Worm (Caenorhabditis elegans) whole organism, L1 larva: Measurements from ENCODE around the gene C02E7.6.

Source experiments
- Y116A8C.19 ChIP-seq: sonication (generic microtip); optimal IDR thresholded peaks from 2 replicates; lab custom pipeline; 2016; ENCODE audit warnings: missing compliant biosample characterization, missing genetic modification characterization, borderline replicate concordance
- aly-2 ChIP-seq: fragments of 150-350 bp; optimal IDR thresholded peaks from 2 replicates; lab custom pipeline; 2014; ENCODE audit warnings: missing biosample characterization, missing genetic modification characterization
- ama-1 ChIP-seq: fragments of 150-350 bp; optimal IDR thresholded peaks from 2 replicates; lab custom pipeline; 2014
- ceh-8 ChIP-seq: fragments of 200-800 bp; sonication (Bioruptor generic); optimal IDR thresholded peaks from 2 replicates; lab custom pipeline; 2018; ENCODE audit warnings: mild to moderate bottlenecking, missing genetic modification characterization, moderate library complexity, missing compliant biosample characterization
- ceh-82 ChIP-seq, 3 experiments: fragments of 150-350 bp in 1 of 3; sonication (generic microtip) in 2 of 3; optimal IDR thresholded peaks; 2 replicates each; lab custom pipeline; 2014 to 2017; ENCODE audit warnings: missing biosample characterization in 3 of 3, missing genetic modification characterization in 3 of 3
- dsc-1 ChIP-seq: sonication (generic microtip); optimal IDR thresholded peaks from 2 replicates; lab custom pipeline; 2016; ENCODE audit warnings: mild to moderate bottlenecking, missing genetic modification characterization, missing compliant biosample characterization
- efl-1 ChIP-seq, 4 experiments: fragments of 150-350 bp; optimal IDR thresholded peaks in 3 of 4; peaks in 1 of 4; 1 replicate in 1 of 4; 2 replicates in 3 of 4; lab custom pipeline; 2014; ENCODE audit warnings: missing biosample characterization in 2 of 4, missing genetic modification characterization in 2 of 4, missing genetic modification reagents in 2 of 4
- elt-2 ChIP-seq: sonication (generic microtip); optimal IDR thresholded peaks from 2 replicates; lab custom pipeline; 2016; ENCODE audit warnings: missing genetic modification characterization, mild to moderate bottlenecking, inconsistent platforms, missing compliant biosample characterization, missing genetic modification reagents
- ets-5 ChIP-seq: fragments of 200-800 bp; sonication (Bioruptor generic); IDR thresholded peaks from 2 replicates; pipeline ENCODE4 v1.3.6; 2022; ENCODE audit warnings: missing genetic modification characterization, missing compliant biosample characterization
- fkh-10 ChIP-seq: sonication (generic microtip); optimal IDR thresholded peaks from 2 replicates; lab custom pipeline; 2017; ENCODE audit warnings: missing biosample characterization, missing genetic modification reagents, missing genetic modification characterization
- fos-1 ChIP-seq: fragments of 150-350 bp; optimal IDR thresholded peaks from 2 replicates; lab custom pipeline; 2014; ENCODE audit warnings: missing biosample characterization, missing genetic modification characterization
- hlh-17 ChIP-seq: fragments of 200-800 bp; sonication (Bioruptor generic); optimal IDR thresholded peaks from 2 replicates; lab custom pipeline; 2018; ENCODE audit warnings: missing genetic modification characterization, mild to moderate bottlenecking, missing compliant biosample characterization, moderate library complexity, borderline replicate concordance
- irx-1 ChIP-seq: sonication (generic microtip); optimal IDR thresholded peaks from 2 replicates; lab custom pipeline; 2016; ENCODE audit warnings: missing genetic modification characterization, missing compliant biosample characterization
- lin-13 ChIP-seq: fragments of 150-350 bp; optimal IDR thresholded peaks from 2 replicates; lab custom pipeline; 2014; ENCODE audit warnings: missing biosample characterization, missing genetic modification reagents, missing genetic modification characterization
- lin-35 ChIP-seq, 2 experiments: fragments of 150-350 bp; optimal IDR thresholded peaks; 2 replicates each; lab custom pipeline; 2014; ENCODE audit warnings: missing biosample characterization in 2 of 2, missing genetic modification characterization in 2 of 2, missing genetic modification reagents in 2 of 2
- mef-2 ChIP-seq: fragments of 150-350 bp; optimal IDR thresholded peaks from 2 replicates; lab custom pipeline; 2014; ENCODE audit warnings: missing biosample characterization, missing genetic modification characterization
- nhr-20 ChIP-seq: sonication (generic microtip); optimal IDR thresholded peaks from 2 replicates; lab custom pipeline; 2016; ENCODE audit warnings: mild to moderate bottlenecking, missing genetic modification characterization, missing compliant biosample characterization
- nhr-237 ChIP-seq: fragments of 150-350 bp; optimal IDR thresholded peaks from 2 replicates; lab custom pipeline; 2014; ENCODE audit warnings: missing biosample characterization, missing genetic modification characterization
- nhr-84 ChIP-seq: sonication (generic microtip); optimal IDR thresholded peaks from 2 replicates; lab custom pipeline; 2017; ENCODE audit warnings: missing biosample characterization, missing genetic modification characterization
- nhr-85 ChIP-seq: sonication (generic microtip); peaks from one replicate; lab custom pipeline; 2016; ENCODE audit warnings: missing genetic modification characterization, inconsistent platforms, missing compliant biosample characterization
- nhr-90 ChIP-seq: sonication (generic microtip); optimal IDR thresholded peaks from 2 replicates; lab custom pipeline; 2016; ENCODE audit warnings: mild to moderate bottlenecking, missing genetic modification characterization, missing compliant biosample characterization; ENCODE audit not compliant: poor library complexity
- pax-3 ChIP-seq: fragments of 200-800 bp; sonication (Bioruptor generic); optimal IDR thresholded peaks from 2 replicates; lab custom pipeline; 2018; ENCODE audit warnings: mild to moderate bottlenecking, missing genetic modification characterization, moderate library complexity, missing compliant biosample characterization
- pqm-1 ChIP-seq: sonication (generic microtip); optimal IDR thresholded peaks from 3 replicates; lab custom pipeline; 2017; ENCODE audit warnings: missing biosample characterization, missing genetic modification characterization
- rnt-1 ChIP-seq: sonication (generic microtip); optimal IDR thresholded peaks from 2 replicates; lab custom pipeline; 2016; ENCODE audit warnings: mild to moderate bottlenecking, missing genetic modification characterization, moderate library complexity, missing compliant biosample characterization
- sptf-1 ChIP-seq: fragments of 150-350 bp; optimal IDR thresholded peaks from 2 replicates; lab custom pipeline; 2014; ENCODE audit warnings: missing biosample characterization, missing genetic modification characterization
- sup-37 ChIP-seq: fragments of 200-800 bp; sonication (Bioruptor generic); optimal IDR thresholded peaks from 2 replicates; lab custom pipeline; 2018; ENCODE audit warnings: mild to moderate bottlenecking, missing genetic modification characterization, missing compliant biosample characterization
- swsn-7 ChIP-seq: sonication (generic microtip); optimal IDR thresholded peaks from 2 replicates; lab custom pipeline; 2016; ENCODE audit warnings: missing genetic modification characterization, missing compliant biosample characterization
- tbx-2 ChIP-seq: sonication (generic microtip); optimal IDR thresholded peaks from 2 replicates; lab custom pipeline; 2016; ENCODE audit warnings: missing genetic modification characterization, missing compliant biosample characterization
- tlp-1 ChIP-seq: fragments of 150-350 bp; optimal IDR thresholded peaks from 2 replicates; lab custom pipeline; 2014; ENCODE audit warnings: missing biosample characterization, missing genetic modification characterization
- zag-1 ChIP-seq: fragments of 150-350 bp; optimal IDR thresholded peaks from 2 replicates; lab custom pipeline; 2014; ENCODE audit warnings: missing biosample characterization, missing genetic modification characterization
- zip-4 ChIP-seq: fragments of 200-800 bp; sonication (Bioruptor generic); optimal IDR thresholded peaks from 2 replicates; lab custom pipeline; 2018; ENCODE audit warnings: mild to moderate bottlenecking, missing genetic modification characterization, moderate library complexity, missing compliant biosample characterization
- ztf-11 ChIP-seq, 2 experiments: sonication (generic microtip); optimal IDR thresholded peaks; 2 replicates each; lab custom pipeline; 2016 to 2017; ENCODE audit warnings: missing genetic modification characterization in 2 of 2, missing biosample characterization in 1 of 2, missing compliant biosample characterization in 1 of 2
- ztf-4 ChIP-seq: fragments of 150-350 bp; optimal IDR thresholded peaks from 2 replicates; lab custom pipeline; 2014; ENCODE audit warnings: missing biosample characterization, missing genetic modification characterization

The C02E7.6 gene

DNA sequence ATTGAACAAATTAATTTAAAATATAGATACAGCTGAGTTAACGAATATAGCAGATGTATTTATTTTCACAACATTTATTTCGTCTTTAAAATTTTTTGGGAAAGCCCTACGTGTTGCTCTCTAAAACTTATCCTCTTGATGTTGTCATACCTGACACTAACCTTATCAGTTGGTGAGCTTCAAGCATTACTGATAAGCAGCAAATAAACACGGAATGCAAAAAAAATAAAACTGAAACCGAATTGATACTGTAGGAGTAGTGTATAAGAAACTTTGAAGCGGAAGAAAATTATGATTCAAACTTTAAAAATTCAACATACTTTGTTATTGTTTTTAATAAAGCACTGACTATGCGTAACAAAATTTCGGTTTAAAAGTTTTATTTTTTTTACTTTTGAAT lies 16.1 kb downstream of the C02E7.6 start:
- TF ChIP-seq aly-2 (tag; lab: Kevin White, UChicago) (no peak), pax-3 (tag; lab: Kevin White, UChicago) (no peak), mef-2 (tag; lab: Kevin White, UChicago) (no peak), pqm-1 (tag; lab: Kevin White, UChicago) (peak; percentile 19), elt-2 (tag; lab: Kevin White, UChicago) (peak; percentile 60), nhr-85 (tag; lab: Kevin White, UChicago) (no peak)

DNA sequence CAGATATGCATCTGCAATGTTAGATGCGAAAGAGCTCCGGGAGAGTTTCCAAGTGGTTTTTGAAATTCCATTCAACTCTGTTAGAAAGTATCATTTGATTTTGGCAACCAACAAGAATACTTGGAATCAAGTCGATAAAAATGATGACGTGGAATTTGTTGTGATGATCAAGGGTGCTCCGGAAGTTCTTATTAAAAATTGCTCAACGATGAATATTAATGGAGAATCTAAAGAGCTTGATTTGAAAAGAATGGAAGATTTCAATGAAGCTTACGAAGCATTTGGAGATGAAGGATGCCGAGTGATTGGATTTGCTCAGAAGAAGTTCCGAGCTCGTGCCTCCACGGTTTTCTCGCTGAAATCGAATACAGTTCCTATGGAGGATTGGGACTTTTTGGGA lies 18.3 kb downstream of the C02E7.6 start:
- no peak for TF ChIP-seq fos-1 (tag; lab: Kevin White, UChicago)
- TF ChIP-seq ceh-82 (tag; optimal IDR thresholded peaks at IDR 0.05; lab: Kevin White, UChicago): no peak
- TF ChIP-seq swsn-7 (tag; lab: Kevin White, UChicago): no peak
- no peak for TF ChIP-seq nhr-84 (tag; lab: Kevin White, UChicago)
- no peak for TF ChIP-seq nhr-237 (tag; lab: Kevin White, UChicago)
- TF ChIP-seq ztf-11 (tag; optimal IDR thresholded peaks at IDR 0.05; lab: Kevin White, UChicago): no peak
- no peak for TF ChIP-seq rnt-1 (tag; lab: Kevin White, UChicago)
- TF ChIP-seq lin-13 (GFP tag; lab: Kevin White, UChicago): no peak
- no peak for TF ChIP-seq mef-2 (tag; lab: Kevin White, UChicago)
- TF ChIP-seq irx-1 (tag; lab: Kevin White, UChicago): no peak
- no peak for TF ChIP-seq Y116A8C.19
- no peak for TF ChIP-seq tlp-1 (tag; lab: Kevin White, UChicago)
- no peak for TF ChIP-seq fkh-10 (GFP tag; lab: Kevin White, UChicago)
- no peak for TF ChIP-seq nhr-20 (tag; lab: Kevin White, UChicago)
- no peak for TF ChIP-seq ceh-8 (GFP tag; lab: Kevin White, UChicago)
- no peak for TF ChIP-seq ztf-4 (tag; lab: Kevin White, UChicago)
- TF ChIP-seq zip-4: no peak
- TF ChIP-seq hlh-17: no peak

DNA sequence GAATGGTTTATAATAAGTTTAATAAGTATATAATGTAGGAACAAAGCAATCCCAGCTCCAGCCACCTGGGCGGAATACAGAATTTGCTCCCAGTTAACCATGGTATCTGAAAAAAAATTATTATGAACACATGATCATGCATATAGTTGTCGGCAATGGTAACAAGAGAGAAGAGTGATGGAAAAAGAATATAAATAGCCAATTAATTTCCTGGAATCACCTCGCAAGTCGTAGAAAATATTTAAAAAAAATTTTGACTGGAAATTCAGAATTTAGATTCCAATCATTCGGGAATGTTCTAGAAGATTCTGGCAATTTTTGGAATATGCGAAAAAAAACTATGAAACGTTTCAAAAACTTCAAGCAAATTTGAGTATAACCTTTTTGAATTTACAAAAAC lies 25.2 kb downstream of the C02E7.6 start, which contains the start of gene str-211:
TSS of gene str-211 (minus strand) at position 101 of the 400 bp plus-strand sequence.
- no peak for TF ChIP-seq sup-37 (GFP tag; lab: Kevin White, UChicago)
- TF ChIP-seq, all 84 proteins: peak for 0

DNA sequence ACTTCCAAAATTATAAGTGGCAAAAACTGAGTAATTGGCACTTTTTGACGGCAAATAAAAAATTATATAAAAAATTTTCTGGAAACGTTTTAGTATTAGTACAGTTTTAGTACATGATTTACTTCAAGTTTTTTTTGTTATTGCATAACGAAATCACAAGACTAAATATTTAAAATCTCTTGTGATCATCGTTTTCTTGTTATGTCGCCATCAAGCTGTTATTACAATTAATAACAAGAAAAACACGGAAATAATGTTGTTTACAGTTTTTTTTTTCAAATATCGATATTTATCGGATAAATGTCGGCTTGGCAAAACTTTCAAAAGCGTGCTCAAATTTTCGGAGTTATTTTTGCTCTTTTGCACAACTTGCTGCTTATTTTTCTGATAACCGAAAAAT lies 29.6 kb downstream of the C02E7.6 start, which contains the start of gene str-209:
TSS of gene str-209 (plus strand) at position 301 of the 400 bp plus-strand sequence.
- TF ChIP-seq tbx-2 (no peak), fos-1 (tag; lab: Kevin White, UChicago) (no peak), ama-1 (lab: Kevin White, UChicago) (no peak), Y116A8C.19 (no peak), ets-5 (GFP tag; lab: Robert Waterston, UW) (no peak), zag-1 (no peak), lin-35 (GFP tag; optimal IDR thresholded peaks at IDR 0.05; lab: Kevin White, UChicago) (no peak), ceh-82 (tag; optimal IDR thresholded peaks at IDR 0.05; lab: Kevin White, UChicago) (no peak), aly-2 (tag; lab: Kevin White, UChicago) (no peak), nhr-90 (tag; lab: Kevin White, UChicago) (no peak), sptf-1 (tag; lab: Kevin White, UChicago) (no peak), dsc-1 (tag; lab: Kevin White, UChicago) (no peak)

DNA sequence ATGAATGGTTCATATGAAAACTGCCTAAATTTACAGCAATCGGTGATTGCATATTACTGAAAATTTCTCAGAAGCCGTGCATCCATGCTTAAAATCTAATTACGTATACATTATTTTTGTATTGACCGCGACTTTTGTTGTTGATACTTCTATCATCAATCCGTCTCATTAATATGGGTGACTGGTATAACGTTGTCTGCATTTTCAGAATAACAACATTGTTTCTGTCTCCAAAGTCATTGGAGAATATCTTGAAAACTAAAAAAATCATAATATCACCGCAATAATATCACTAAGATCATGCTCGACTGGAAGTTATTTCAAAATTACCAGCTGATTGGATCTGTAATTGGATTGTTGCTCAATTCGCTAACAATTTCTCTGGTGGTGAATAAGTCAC lies 32.4 kb downstream of the C02E7.6 start, which contains the start of gene str-207:
TSS of gene str-207 (plus strand) at position 301 of the 400 bp plus-strand sequence.
- TF ChIP-seq efl-1 (optimal IDR thresholded peaks at IDR 0.05; lab: Kevin White, UChicago) (no peak), efl-1 (GFP tag; optimal IDR thresholded peaks at IDR 0.05 in 1 of 2; lab: Kevin White, UChicago) (peak in 1 of 2 experiments; percentile 63), Y116A8C.19 (no peak)
